Fruit fly (Drosophila melanogaster) whole organism, pupa: ENCODE data around the gene mrva.

Experiments used
- CG12605 ChIP-seq: fragments of 200-800 bp; sonication (Bioruptor generic); IDR thresholded peaks from 2 replicates; pipeline ENCODE4 v1.3.6; 2022; ENCODE audit warnings: missing biosample characterization, missing genetic modification characterization
- CG17806 ChIP-seq: fragments of 200-800 bp; sonication (Bioruptor generic); optimal IDR thresholded peaks from 2 replicates; lab custom pipeline; 2018; ENCODE audit warnings: missing biosample characterization, mild to moderate bottlenecking, missing genetic modification characterization, moderate library complexity
- D1 ChIP-seq: fragments of 200-800 bp; sonication (Bioruptor generic); optimal IDR thresholded peaks from 2 replicates; lab custom pipeline; 2018; ENCODE audit warnings: missing biosample characterization, mild to moderate bottlenecking, missing genetic modification characterization, moderate library complexity

dm6 chr3L:7370231-7370882 lies 41.7 kb upstream of the mrva start:
- TF ChIP-seq D1 (tag; lab: Kevin White, UChicago) (no peak), CG17806 (tag; lab: Kevin White, UChicago) (no peak), CG12605 (no peak)
